Worm (Caenorhabditis elegans): Measurements from ENCODE around the gene ttr-20.

DNA sequence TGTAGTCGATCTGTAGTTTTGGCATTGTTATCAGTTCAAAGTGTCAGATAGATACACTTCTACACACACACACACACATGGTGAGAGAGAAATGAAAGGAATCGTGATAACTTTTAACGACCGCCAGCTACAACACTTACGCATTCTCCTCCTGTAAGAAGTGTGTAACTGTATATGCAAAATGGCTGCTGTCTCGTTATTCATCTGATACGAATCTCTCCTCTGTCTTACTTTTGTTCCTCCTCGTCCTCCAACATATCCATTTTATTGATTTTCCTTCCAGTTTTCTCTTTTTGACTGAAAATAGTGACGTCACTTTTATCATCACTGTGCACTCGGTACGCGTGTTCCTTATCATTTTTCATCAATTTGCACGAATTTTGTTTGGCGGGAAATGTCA lies 33.9 kb upstream of the ttr-20 start:
- TF ChIP-seq pha-4 (tag; optimal IDR thresholded peaks at IDR 0.05) (no peak), unc-42 (tag; optimal IDR thresholded peaks at IDR 0.05) (no peak), dmd-4 (tag; optimal IDR thresholded peaks at IDR 0.05; ENCODE audit: borderline replicate concordance) (no peak), nfya-1 (tag; optimal IDR thresholded peaks at IDR 0.05) (no peak), unc-86 (tag; optimal IDR thresholded peaks at IDR 0.05) (no peak), pqm-1 (tag; optimal IDR thresholded peaks at IDR 0.05) (no peak), syd-9 (tag; optimal IDR thresholded peaks at IDR 0.05) (no peak), elt-2 (tag; optimal IDR thresholded peaks at IDR 0.05) (peak; percentile 59), tbx-2 (tag; optimal IDR thresholded peaks at IDR 0.05) (no peak), ceh-22 (tag; optimal IDR thresholded peaks at IDR 0.05) (no peak), K02D7.2 (tag; optimal IDR thresholded peaks at IDR 0.05) (no peak), rnt-1 (tag; optimal IDR thresholded peaks at IDR 0.05) (no peak), ama-1 (optimal IDR thresholded peaks at IDR 0.05) (no peak), hlh-30 (tag; optimal IDR thresholded peaks at IDR 0.05; ENCODE audit: insufficient read depth) (no peak)

Measured in whole organism, late embryonic.